Worm (Caenorhabditis elegans) whole organism, L4 larva: ENCODE results near the gene B0280.11.
A peak's percentile ranks its signal among the peaks of the same experiment; 100 is the strongest.

Experiments
- D1046.2 ChIP-seq: fragments of 200-800 bp; sonication (Bioruptor generic); IDR thresholded peaks from 2 replicates; pipeline ENCODE4 v1.3.6; 2022; ENCODE audit warnings: missing genetic modification characterization, missing compliant biosample characterization
- F44E2.7 ChIP-seq: fragments of 200-800 bp; sonication (Bioruptor generic); IDR thresholded peaks from 2 replicates; pipeline ENCODE4 v2.1.2; 2022; ENCODE audit warnings: missing genetic modification characterization, missing compliant biosample characterization
- F49E8.2 ChIP-seq: sonication (generic microtip); optimal IDR thresholded peaks from 2 replicates; lab custom pipeline; 2016; ENCODE audit warnings: missing compliant biosample characterization, mild to moderate bottlenecking, missing genetic modification characterization, borderline replicate concordance
- R02D3.7 ChIP-seq: fragments of 150-350 bp; sonication (generic microtip); optimal IDR thresholded peaks from 3 replicates; lab custom pipeline; 2014; ENCODE audit warnings: missing biosample characterization, missing genetic modification characterization
- Y48G9A.11 ChIP-seq: fragments of 200-800 bp; sonication (Bioruptor generic); IDR thresholded peaks from 2 replicates; pipeline ENCODE4 v1.3.6; 2022; ENCODE audit warnings: missing genetic modification reagents, missing genetic modification characterization, missing compliant biosample characterization
- Y5F2A.4 ChIP-seq: fragments of 200-800 bp; sonication (Bioruptor generic); optimal IDR thresholded peaks from 2 replicates; lab custom pipeline; 2018; ENCODE audit warnings: mild to moderate bottlenecking, missing genetic modification characterization, missing compliant biosample characterization
- Y75B8A.6 ChIP-seq: fragments of 200-800 bp; sonication (Bioruptor generic); IDR thresholded peaks from 2 replicates; pipeline ENCODE4 v1.3.6; 2022; ENCODE audit warnings: missing genetic modification reagents, missing genetic modification characterization, missing compliant biosample characterization
- aha-1 ChIP-seq: fragments of 150-350 bp; peaks from one replicate; lab custom pipeline; 2014; ENCODE audit warnings: missing biosample characterization, missing genetic modification characterization
- ama-1 ChIP-seq: fragments of 150-350 bp; optimal IDR thresholded peaks from 2 replicates; lab custom pipeline; 2014; ENCODE audit warnings: inconsistent platforms, mixed read lengths
- ceh-32 ChIP-seq: sonication (generic microtip); optimal IDR thresholded peaks from 2 replicates; lab custom pipeline; 2016; ENCODE audit warnings: mild to moderate bottlenecking, missing genetic modification characterization, missing compliant biosample characterization; ENCODE audit not compliant: poor library complexity
- ceh-62 ChIP-seq: sonication (generic microtip); optimal IDR thresholded peaks from 2 replicates; lab custom pipeline; 2017; ENCODE audit warnings: missing biosample characterization, missing genetic modification characterization
- ceh-82 ChIP-seq: sonication (generic microtip); optimal IDR thresholded peaks from 2 replicates; lab custom pipeline; 2017; ENCODE audit warnings: missing biosample characterization, missing genetic modification characterization
- cey-2 ChIP-seq: sonication (generic microtip); optimal IDR thresholded peaks from 3 replicates; lab custom pipeline; 2017; ENCODE audit warnings: missing genetic modification characterization, mild to moderate bottlenecking, missing compliant biosample characterization, antibody characterized with exemption, borderline replicate concordance; ENCODE audit not compliant: insufficient read depth
- daf-12 ChIP-seq: fragments of 150-350 bp; optimal IDR thresholded peaks from 2 replicates; lab custom pipeline; 2014; ENCODE audit warnings: missing biosample characterization, missing genetic modification reagents, missing genetic modification characterization
- daf-16 ChIP-seq, 3 experiments: sonication (generic microtip); optimal IDR thresholded peaks; 2 replicates each; lab custom pipeline; 2016 to 2017; ENCODE audit warnings: missing genetic modification characterization in 3 of 3, missing genetic modification reagents in 3 of 3, mild to moderate bottlenecking in 2 of 3, missing compliant biosample characterization in 2 of 3, missing biosample characterization in 1 of 3, moderate library complexity in 1 of 3
- daf-19 ChIP-seq: fragments of 200-800 bp; sonication (Bioruptor generic); conservative IDR thresholded peaks from 2 replicates; pipeline ENCODE4 v1.3.6; 2022; ENCODE audit warnings: missing genetic modification characterization, missing compliant biosample characterization
- duxl-1 ChIP-seq: sonication (generic microtip); optimal IDR thresholded peaks from 2 replicates; lab custom pipeline; 2016; ENCODE audit warnings: mild to moderate bottlenecking, missing genetic modification characterization, moderate library complexity, missing compliant biosample characterization; ENCODE audit not compliant: poor library complexity
- dve-1 ChIP-seq: sonication (generic microtip); optimal IDR thresholded peaks from 2 replicates; lab custom pipeline; 2017; ENCODE audit warnings: antibody characterized with exemption, mild to moderate bottlenecking, missing genetic modification characterization, missing compliant biosample characterization; ENCODE audit not compliant: insufficient read depth
- egl-43 ChIP-seq: fragments of 200-800 bp; sonication (Bioruptor generic); IDR thresholded peaks from 2 replicates; pipeline ENCODE4 v1.3.6; 2022; ENCODE audit warnings: missing genetic modification reagents, missing genetic modification characterization, missing compliant biosample characterization
- fos-1 ChIP-seq: fragments of 150-350 bp; optimal IDR thresholded peaks from 2 replicates; lab custom pipeline; 2014; ENCODE audit warnings: missing biosample characterization, missing genetic modification characterization
- hif-1 ChIP-seq, 2 experiments: sonication (generic microtip); optimal IDR thresholded peaks; 2 replicates each; lab custom pipeline; 2016 to 2017; ENCODE audit warnings: missing compliant biosample characterization in 2 of 2, missing genetic modification characterization in 2 of 2, missing genetic modification reagents in 2 of 2, missing genotype in 2 of 2, mild to moderate bottlenecking in 1 of 2
- hlh-11 ChIP-seq: fragments of 200-800 bp; sonication (Bioruptor generic); optimal IDR thresholded peaks from 2 replicates; lab custom pipeline; 2018; ENCODE audit warnings: mild to moderate bottlenecking, missing genetic modification characterization, missing compliant biosample characterization
- hlh-30 ChIP-seq: sonication (generic microtip); optimal IDR thresholded peaks from 2 replicates; lab custom pipeline; 2017; ENCODE audit warnings: antibody characterized with exemption, mild to moderate bottlenecking, missing genetic modification characterization, missing compliant biosample characterization; ENCODE audit not compliant: insufficient read depth
- hmg-1.1 ChIP-seq: fragments of 200-800 bp; sonication (Bioruptor generic); IDR thresholded peaks from 2 replicates; pipeline ENCODE4 v1.3.6; 2022; ENCODE audit warnings: missing genetic modification reagents, missing genetic modification characterization, missing compliant biosample characterization
- lim-7 ChIP-seq: fragments of 200-800 bp; sonication (Bioruptor generic); IDR thresholded peaks from 2 replicates; pipeline ENCODE4 v1.3.6; 2022; ENCODE audit warnings: missing genetic modification characterization, missing compliant biosample characterization
- lin-1 ChIP-seq: fragments of 200-800 bp; sonication (Bioruptor generic); IDR thresholded peaks from 2 replicates; pipeline ENCODE4 v1.3.6; 2022; ENCODE audit warnings: missing genetic modification reagents, missing genetic modification characterization, missing compliant biosample characterization
- lin-13 ChIP-seq: fragments of 150-350 bp; optimal IDR thresholded peaks from 2 replicates; lab custom pipeline; 2014; ENCODE audit warnings: missing biosample characterization, missing genetic modification reagents, missing genetic modification characterization
- lin-38 ChIP-seq: fragments of 200-800 bp; sonication (Bioruptor generic); IDR thresholded peaks from 2 replicates; pipeline ENCODE4 v1.3.6; 2022; ENCODE audit warnings: missing genetic modification reagents, missing genetic modification characterization, missing compliant biosample characterization
- lsy-2 ChIP-seq, 2 experiments: fragments of 150-350 bp in 1 of 2; sonication (generic microtip) in 1 of 2; optimal IDR thresholded peaks; 2 replicates each; lab custom pipeline; 2014 to 2017; ENCODE audit warnings: missing biosample characterization in 2 of 2, missing genetic modification characterization in 2 of 2
- mes-2 ChIP-seq: sonication (generic microtip); optimal IDR thresholded peaks from 2 replicates; lab custom pipeline; 2016; ENCODE audit warnings: missing genotype, mild to moderate bottlenecking, missing genetic modification characterization, missing compliant biosample characterization; ENCODE audit not compliant: poor library complexity, severe bottlenecking
- nhr-10 ChIP-seq: fragments of 150-350 bp; optimal IDR thresholded peaks from 2 replicates; lab custom pipeline; 2014; ENCODE audit warnings: missing biosample characterization, missing genetic modification characterization
- nhr-111 ChIP-seq: fragments of 200-800 bp; sonication (Bioruptor generic); optimal IDR thresholded peaks from 2 replicates; lab custom pipeline; 2018; ENCODE audit warnings: mild to moderate bottlenecking, missing genetic modification characterization, missing compliant biosample characterization
- nhr-42 ChIP-seq: fragments of 200-800 bp; sonication (Bioruptor generic); IDR thresholded peaks from 2 replicates; pipeline ENCODE4 v1.3.6; 2022; ENCODE audit warnings: missing genetic modification characterization, missing compliant biosample characterization
- nhr-48 ChIP-seq: sonication (generic microtip); optimal IDR thresholded peaks from 2 replicates; lab custom pipeline; 2016; ENCODE audit warnings: mild to moderate bottlenecking, missing genetic modification characterization, missing compliant biosample characterization
- nhr-6 ChIP-seq: fragments of 150-350 bp; optimal IDR thresholded peaks from 2 replicates; lab custom pipeline; 2014; ENCODE audit warnings: missing biosample characterization, missing genetic modification characterization
- pha-4 ChIP-seq, 2 experiments: fragments of 150-350 bp in 1 of 2; fragments of 200-800 bp in 1 of 2; sonication (Bioruptor generic) in 1 of 2; IDR thresholded peaks in 1 of 2; optimal IDR thresholded peaks in 1 of 2; 2 replicates each; pipeline versions ENCODE4 v1.3.6 to Lab custom; 2014 to 2022; ENCODE audit warnings: missing genetic modification characterization in 2 of 2, missing genetic modification reagents in 2 of 2, missing biosample characterization in 1 of 2, missing compliant biosample characterization in 1 of 2
- pqm-1 ChIP-seq: sonication (generic microtip); optimal IDR thresholded peaks from 2 replicates; lab custom pipeline; 2017; ENCODE audit warnings: missing biosample characterization, missing genetic modification characterization
- set-16 ChIP-seq: fragments of 200-800 bp; sonication (Bioruptor generic); IDR thresholded peaks from 2 replicates; pipeline ENCODE4 v1.3.6; 2022; ENCODE audit warnings: missing genetic modification reagents, missing genetic modification characterization, missing compliant biosample characterization
- skn-1 ChIP-seq: fragments of 150-350 bp; optimal IDR thresholded peaks from 2 replicates; lab custom pipeline; 2014; ENCODE audit warnings: missing biosample characterization, missing genetic modification characterization
- spr-1 ChIP-seq: sonication (generic microtip); optimal IDR thresholded peaks from 2 replicates; lab custom pipeline; 2016; ENCODE audit warnings: mild to moderate bottlenecking, missing genetic modification characterization, missing compliant biosample characterization
- spr-3 ChIP-seq: fragments of 200-800 bp; sonication (Bioruptor generic); optimal IDR thresholded peaks from 2 replicates; lab custom pipeline; 2018; ENCODE audit warnings: mild to moderate bottlenecking, missing genetic modification characterization, missing compliant biosample characterization
- tag-97 ChIP-seq: fragments of 200-800 bp; sonication (Bioruptor generic); IDR thresholded peaks from 2 replicates; pipeline ENCODE4 v1.3.6; 2022; ENCODE audit warnings: missing genetic modification characterization, missing compliant biosample characterization
- unc-39 ChIP-seq: sonication (generic microtip); optimal IDR thresholded peaks from 2 replicates; lab custom pipeline; 2017; ENCODE audit warnings: missing biosample characterization, missing genetic modification characterization
- zfp-2 ChIP-seq: sonication (generic microtip); optimal IDR thresholded peaks from 2 replicates; lab custom pipeline; 2016; ENCODE audit warnings: mild to moderate bottlenecking, missing genetic modification characterization, missing compliant biosample characterization
- ztf-7 ChIP-seq: fragments of 150-350 bp; optimal IDR thresholded peaks from 2 replicates; lab custom pipeline; 2014; ENCODE audit warnings: missing biosample characterization, missing genetic modification characterization

Gene B0280.11

ce11 chrIII:7166664-7167567 is 28.8 kb upstream of the B0280.11 start (continued):
- TF ChIP-seq hif-1 (tag; optimal IDR thresholded peaks at IDR 0.05; lab: Kevin White, UChicago) (peak in 1 of 2 experiments; percentile 20), daf-19 (GFP tag; lab: Robert Waterston, UW) (no peak), hlh-11 (peak; percentile 58), D1046.2 (GFP tag; lab: Robert Waterston, UW) (no peak), F44E2.7 (GFP tag; lab: Robert Waterston, UW) (no peak), spr-1 (tag; lab: Kevin White, UChicago) (no peak), Y5F2A.4 (GFP tag; lab: Kevin White, UChicago) (no peak), lin-13 (no peak), hlh-30 (tag; lab: Kevin White, UChicago) (peak; percentile 40), F49E8.2 (tag; lab: Kevin White, UChicago) (no peak), R02D3.7 (tag; lab: Kevin White, UChicago) (no peak), lim-7 (GFP tag; lab: Robert Waterston, UW) (no peak), fos-1 (no peak), ztf-7 (peak; percentile 5), nhr-6 (tag; lab: Kevin White, UChicago) (peak; percentile 29), spr-3 (GFP tag; lab: Kevin White, UChicago) (no peak), duxl-1 (tag; lab: Kevin White, UChicago) (no peak), lsy-2 (tag; optimal IDR thresholded peaks at IDR 0.05; lab: Kevin White, UChicago) (peak in 1 of 2 experiments; percentile 57), daf-12 (tag; lab: Kevin White, UChicago) (no peak), nhr-48 (tag; lab: Kevin White, UChicago) (no peak), aha-1 (tag; lab: Kevin White, UChicago) (no peak), zfp-2 (no peak)

- TF ChIP-seq lin-1 (GFP tag; lab: Robert Waterston, UW) = peak; percentile 67
- TF ChIP-seq cey-2 (tag; lab: Kevin White, UChicago) = no peak
- TF ChIP-seq tag-97 (GFP tag; lab: Robert Waterston, UW) = no peak
- TF ChIP-seq ceh-62 (tag; lab: Kevin White, UChicago) = no peak
- no peak for TF ChIP-seq spr-1 (tag; lab: Kevin White, UChicago)
- TF ChIP-seq unc-39 (tag; lab: Kevin White, UChicago) = no peak
- TF ChIP-seq nhr-48 (tag; lab: Kevin White, UChicago) = peak; percentile 60
- no peak for TF ChIP-seq ztf-7
- no peak for TF ChIP-seq ceh-82 (tag; lab: Kevin White, UChicago)
- TF ChIP-seq nhr-10 (tag; lab: Kevin White, UChicago) = no peak
- no peak for TF ChIP-seq nhr-42 (GFP tag; lab: Robert Waterston, UW)
- no peak for TF ChIP-seq ama-1 (lab: Kevin White, UChicago)
- no peak for TF ChIP-seq set-16
- no peak for TF ChIP-seq ceh-32 (tag; lab: Kevin White, UChicago)
- peak; percentile 63 for TF ChIP-seq mes-2
- TF ChIP-seq lin-38 (GFP tag; lab: Robert Waterston, UW) = peak; percentile 26
- TF ChIP-seq hif-1 (tag; optimal IDR thresholded peaks at IDR 0.05; lab: Kevin White, UChicago) = peak in 1 of 2 experiments; percentile 63
- TF ChIP-seq daf-16 (GFP tag; optimal IDR thresholded peaks at IDR 0.05; lab: Kevin White, UChicago) = peak in 1 of 2 experiments; percentile 28
- TF ChIP-seq daf-16 (tag; optimal IDR thresholded peaks at IDR 0.05; lab: Kevin White, UChicago) = peak; percentile 92
- no peak for TF ChIP-seq R02D3.7 (tag; lab: Kevin White, UChicago)
- no peak for TF ChIP-seq egl-43 (GFP tag; lab: Robert Waterston, UW)
- TF ChIP-seq nhr-6 (tag; lab: Kevin White, UChicago) = peak; percentile 58
- TF ChIP-seq nhr-111 (GFP tag; lab: Kevin White, UChicago) = no peak
- no peak for TF ChIP-seq skn-1 (tag; lab: Kevin White, UChicago)
- TF ChIP-seq pqm-1 = peak; percentile 96
- no peak for TF ChIP-seq Y75B8A.6 (GFP tag; lab: Robert Waterston, UW)
- no peak for TF ChIP-seq Y48G9A.11
- TF ChIP-seq F49E8.2 (tag; lab: Kevin White, UChicago) = no peak
- peak; percentile 8; the same call in 1 of the 2 replicates for TF ChIP-seq hmg-1.1 (GFP tag; lab: Robert Waterston, UW)
- TF ChIP-seq dve-1 (tag; lab: Kevin White, UChicago) = peak; percentile 72
- TF ChIP-seq pha-4 (GFP tag; IDR thresholded peaks at IDR 0.05; lab: Robert Waterston, UW) = no peak
- TF ChIP-seq pha-4 (tag; optimal IDR thresholded peaks at IDR 0.05; lab: Kevin White, UChicago) = peak; percentile 9
Measured at ce11 chrIII:7165816-7166229, 27.7 kb upstream of the B0280.11 start.
